Worm (Caenorhabditis elegans) whole organism, mixed stage, embryonic: ENCODE results near the gene fbxb-71.

ENCODE experiments used
- M03D4.4 ChIP-seq: sonication (generic microtip); optimal IDR thresholded peaks from 2 replicates; lab custom pipeline; 2017; ENCODE audit warnings: mild to moderate bottlenecking, missing genetic modification characterization, missing compliant biosample characterization
- bed-3 ChIP-seq: fragments of 200-800 bp; sonication (Bioruptor generic); optimal IDR thresholded peaks from 3 replicates; lab custom pipeline; 2018; ENCODE audit warnings: mild to moderate bottlenecking, missing genetic modification characterization, moderate library complexity, missing compliant biosample characterization
- blmp-1 ChIP-seq: fragments of 150-350 bp; optimal IDR thresholded peaks from 2 replicates; lab custom pipeline; 2014; ENCODE audit warnings: missing biosample characterization, missing genetic modification characterization
- ceh-39 ChIP-seq: fragments of 150-350 bp; optimal IDR thresholded peaks from 2 replicates; lab custom pipeline; 2014; ENCODE audit warnings: missing biosample characterization, missing genetic modification characterization
- ceh-43 ChIP-seq: fragments of 200-800 bp; sonication (Bioruptor generic); optimal IDR thresholded peaks from 2 replicates; lab custom pipeline; 2018; ENCODE audit warnings: mild to moderate bottlenecking, missing genetic modification characterization, moderate library complexity, missing compliant biosample characterization
- ceh-83 ChIP-seq: fragments of 200-800 bp; sonication (Bioruptor generic); optimal IDR thresholded peaks from 2 replicates; lab custom pipeline; 2018; ENCODE audit warnings: mild to moderate bottlenecking, missing genetic modification characterization, missing compliant biosample characterization
- ces-1 ChIP-seq: fragments of 150-350 bp; optimal IDR thresholded peaks from 2 replicates; lab custom pipeline; 2014; ENCODE audit warnings: missing biosample characterization, missing genetic modification reagents, missing genetic modification characterization
- cnd-1 ChIP-seq: fragments of 200-800 bp; sonication (Bioruptor generic); optimal IDR thresholded peaks from 2 replicates; lab custom pipeline; 2018; ENCODE audit warnings: mild to moderate bottlenecking, missing genetic modification characterization, missing compliant biosample characterization
- elt-1 ChIP-seq: sonication (generic microtip); optimal IDR thresholded peaks from 2 replicates; lab custom pipeline; 2017; ENCODE audit warnings: missing genetic modification characterization, mild to moderate bottlenecking, missing compliant biosample characterization, antibody characterized with exemption, moderate library complexity, borderline replicate concordance; ENCODE audit not compliant: insufficient read depth
- elt-3 ChIP-seq: fragments of 150-350 bp; optimal IDR thresholded peaks from 2 replicates; lab custom pipeline; 2014; ENCODE audit warnings: missing biosample characterization, missing genetic modification characterization
- flh-1 ChIP-seq: fragments of 200-800 bp; sonication (Bioruptor generic); optimal IDR thresholded peaks from 2 replicates; lab custom pipeline; 2018; ENCODE audit warnings: mild to moderate bottlenecking, missing genetic modification characterization, moderate library complexity, missing compliant biosample characterization
- ham-2 ChIP-seq: fragments of 200-800 bp; sonication (Bioruptor generic); optimal IDR thresholded peaks from 2 replicates; lab custom pipeline; 2018; ENCODE audit warnings: mild to moderate bottlenecking, missing genetic modification characterization, missing compliant biosample characterization
- hlh-1 ChIP-seq: fragments of 150-350 bp; optimal IDR thresholded peaks from 2 replicates; lab custom pipeline; 2014; ENCODE audit warnings: missing biosample characterization, missing genetic modification reagents, missing genetic modification characterization
- lin-13 ChIP-seq: fragments of 150-350 bp; optimal IDR thresholded peaks from 2 replicates; lab custom pipeline; 2014; ENCODE audit warnings: missing biosample characterization, missing genetic modification characterization
- lin-32 ChIP-seq: fragments of 200-800 bp; sonication (Bioruptor generic); optimal IDR thresholded peaks from 2 replicates; lab custom pipeline; 2018; ENCODE audit warnings: mild to moderate bottlenecking, missing genetic modification characterization, missing compliant biosample characterization
- lsy-2 ChIP-seq: fragments of 150-350 bp; optimal IDR thresholded peaks from 2 replicates; lab custom pipeline; 2014; ENCODE audit warnings: missing biosample characterization, missing genetic modification characterization
- mab-5 ChIP-seq: fragments of 150-350 bp; optimal IDR thresholded peaks from 2 replicates; lab custom pipeline; 2014; ENCODE audit warnings: missing biosample characterization, missing genetic modification characterization
- mep-1 ChIP-seq: fragments of 150-350 bp; optimal IDR thresholded peaks from 2 replicates; lab custom pipeline; 2017; ENCODE audit warnings: missing biosample characterization, missing genetic modification reagents, missing genetic modification characterization, inconsistent platforms
- mls-2 ChIP-seq: sonication (generic microtip); optimal IDR thresholded peaks from 2 replicates; lab custom pipeline; 2016; ENCODE audit warnings: mild to moderate bottlenecking, missing genetic modification characterization, moderate library complexity, missing compliant biosample characterization
- nhr-2 ChIP-seq: fragments of 150-350 bp; optimal IDR thresholded peaks from 2 replicates; lab custom pipeline; 2014; ENCODE audit warnings: missing biosample characterization, missing genetic modification characterization
- nhr-237 ChIP-seq: fragments of 150-350 bp; optimal IDR thresholded peaks from 2 replicates; lab custom pipeline; 2014; ENCODE audit warnings: missing biosample characterization, missing genetic modification characterization
- nhr-76 ChIP-seq: sonication (generic microtip); optimal IDR thresholded peaks from 2 replicates; lab custom pipeline; 2017; ENCODE audit warnings: missing biosample characterization, missing genetic modification characterization
- pha-4 ChIP-seq: fragments of 150-350 bp; optimal IDR thresholded peaks from 2 replicates; lab custom pipeline; 2018; ENCODE audit warnings: missing biosample characterization, missing genetic modification reagents, missing genetic modification characterization
- sem-2 ChIP-seq: fragments of 200-800 bp; sonication (Bioruptor generic); optimal IDR thresholded peaks from 2 replicates; lab custom pipeline; 2018; ENCODE audit warnings: mild to moderate bottlenecking, missing genetic modification characterization, missing compliant biosample characterization
- sptf-1 ChIP-seq: sonication (generic microtip); optimal IDR thresholded peaks from 2 replicates; lab custom pipeline; 2017; ENCODE audit warnings: mild to moderate bottlenecking, missing genetic modification characterization, moderate library complexity, missing compliant biosample characterization
- tbx-8 ChIP-seq: fragments of 200-800 bp; sonication (Bioruptor generic); optimal IDR thresholded peaks from 2 replicates; lab custom pipeline; 2018; ENCODE audit warnings: mild to moderate bottlenecking, missing genetic modification characterization, moderate library complexity, missing compliant biosample characterization
- unc-39 ChIP-seq: fragments of 150-350 bp; optimal IDR thresholded peaks from 2 replicates; lab custom pipeline; 2014; ENCODE audit warnings: missing biosample characterization, missing genetic modification characterization
- zip-8 ChIP-seq: fragments of 150-350 bp; optimal IDR thresholded peaks from 2 replicates; lab custom pipeline; 2014; ENCODE audit warnings: missing biosample characterization, missing genetic modification characterization
- ztf-11 ChIP-seq: fragments of 150-350 bp; optimal IDR thresholded peaks from 2 replicates; lab custom pipeline; 2014; ENCODE audit warnings: missing biosample characterization, missing genetic modification characterization

fbxb-71 gene

ce11 chrX:3297812-3298211 lies 35.1 kb downstream of the fbxb-71 start:
- TF ChIP-seq elt-1 (tag; lab: Kevin White, UChicago) (no peak), ztf-11 (tag; lab: Kevin White, UChicago) (no peak), M03D4.4 (tag; lab: Kevin White, UChicago) (no peak), mab-5 (tag; lab: Kevin White, UChicago) (no peak), lin-13 (no peak), lsy-2 (tag; lab: Kevin White, UChicago) (no peak), nhr-237 (tag; lab: Kevin White, UChicago) (no peak), sem-2 (GFP tag; lab: Kevin White, UChicago) (no peak), unc-39 (no peak), bed-3 (GFP tag; lab: Kevin White, UChicago) (no peak)

- no peak for TF ChIP-seq unc-39
- no peak for TF ChIP-seq tbx-8 (GFP tag; lab: Kevin White, UChicago)
- TF ChIP-seq flh-1 (GFP tag; lab: Kevin White, UChicago) = no peak
- TF ChIP-seq mls-2 (tag; lab: Kevin White, UChicago) = no peak
- TF ChIP-seq ceh-43 (GFP tag; lab: Kevin White, UChicago) = no peak
- no peak for TF ChIP-seq zip-8 (tag; lab: Kevin White, UChicago)
- no peak for TF ChIP-seq ztf-11 (tag; lab: Kevin White, UChicago)
- no peak for TF ChIP-seq cnd-1 (tag; lab: Kevin White, UChicago)
- TF ChIP-seq blmp-1 (tag; lab: Kevin White, UChicago) = no peak
- TF ChIP-seq ceh-39 (tag; lab: Kevin White, UChicago) = no peak
- no peak for TF ChIP-seq nhr-76 (tag; lab: Kevin White, UChicago)
- TF ChIP-seq mep-1 = no peak
- TF ChIP-seq elt-1 (tag; lab: Kevin White, UChicago) = no peak
- TF ChIP-seq sptf-1 (tag; lab: Kevin White, UChicago) = no peak
- no peak for TF ChIP-seq pha-4 (tag; lab: Kevin White, UChicago)
- no peak for TF ChIP-seq nhr-2 (tag; lab: Kevin White, UChicago)
- TF ChIP-seq, all 35 proteins: peak for 0
Observed at ce11 chrX:3298582-3298981, 35.9 kb downstream of the fbxb-71 start, which contains the start of gene K09C4.1. K09C4.1 (plus strand) TSS chrX:3298882.

ce11 chrX:3300582-3300981 lies 37.9 kb downstream of the fbxb-71 start:
- TF ChIP-seq bed-3 (GFP tag; lab: Kevin White, UChicago) (no peak), ceh-83 (GFP tag; lab: Kevin White, UChicago) (no peak)

ce11 chrX:3301770-3302169 lies 39.1 kb downstream of the fbxb-71 start, which contains the start of gene F11D5.5:
F11D5.5 (plus strand) TSS chrX:3302070.
- TF ChIP-seq sptf-1 (tag; lab: Kevin White, UChicago) (no peak), ceh-39 (tag; lab: Kevin White, UChicago) (no peak), ztf-11 (tag; lab: Kevin White, UChicago) (no peak), elt-3 (tag; lab: Kevin White, UChicago) (no peak)

- TF ChIP-seq ces-1 (no peak), tbx-8 (GFP tag; lab: Kevin White, UChicago) (no peak), elt-1 (tag; lab: Kevin White, UChicago) (no peak), lsy-2 (tag; lab: Kevin White, UChicago) (no peak), nhr-2 (tag; lab: Kevin White, UChicago) (no peak), mep-1 (no peak), flh-1 (GFP tag; lab: Kevin White, UChicago) (no peak), blmp-1 (tag; lab: Kevin White, UChicago) (no peak), ceh-39 (tag; lab: Kevin White, UChicago) (no peak), nhr-237 (tag; lab: Kevin White, UChicago) (no peak), sptf-1 (tag; lab: Kevin White, UChicago) (no peak), lin-32 (GFP tag; lab: Kevin White, UChicago) (no peak), hlh-1 (tag; lab: Kevin White, UChicago) (no peak), unc-39 (no peak), mab-5 (tag; lab: Kevin White, UChicago) (no peak), ham-2 (GFP tag; lab: Kevin White, UChicago) (no peak)
Observed at ce11 chrX:3304068-3304467, 41.4 kb downstream of the fbxb-71 start, which contains the start of gene F11D5.7. F11D5.7 (plus strand) TSS chrX:3304368.
